Worm (Caenorhabditis elegans) whole organism, mixed stage, embryonic: Measurements from ENCODE around the gene fbxa-218.
A peak's percentile ranks its signal among the peaks of the same experiment; 100 is the strongest.

Experiments used
- M03D4.4 ChIP-seq: sonication (generic microtip); optimal IDR thresholded peaks from 2 replicates; lab custom pipeline; 2017; ENCODE audit warnings: mild to moderate bottlenecking, missing genetic modification characterization, missing compliant biosample characterization
- bed-3 ChIP-seq: fragments of 200-800 bp; sonication (Bioruptor generic); optimal IDR thresholded peaks from 3 replicates; lab custom pipeline; 2018; ENCODE audit warnings: mild to moderate bottlenecking, missing genetic modification characterization, moderate library complexity, missing compliant biosample characterization
- blmp-1 ChIP-seq: fragments of 150-350 bp; optimal IDR thresholded peaks from 2 replicates; lab custom pipeline; 2014; ENCODE audit warnings: missing biosample characterization, missing genetic modification characterization
- ceh-43 ChIP-seq: fragments of 200-800 bp; sonication (Bioruptor generic); optimal IDR thresholded peaks from 2 replicates; lab custom pipeline; 2018; ENCODE audit warnings: mild to moderate bottlenecking, missing genetic modification characterization, moderate library complexity, missing compliant biosample characterization
- ceh-83 ChIP-seq: fragments of 200-800 bp; sonication (Bioruptor generic); optimal IDR thresholded peaks from 2 replicates; lab custom pipeline; 2018; ENCODE audit warnings: mild to moderate bottlenecking, missing genetic modification characterization, missing compliant biosample characterization
- ces-1 ChIP-seq: fragments of 150-350 bp; optimal IDR thresholded peaks from 2 replicates; lab custom pipeline; 2014; ENCODE audit warnings: missing biosample characterization, missing genetic modification reagents, missing genetic modification characterization
- cnd-1 ChIP-seq: fragments of 200-800 bp; sonication (Bioruptor generic); optimal IDR thresholded peaks from 2 replicates; lab custom pipeline; 2018; ENCODE audit warnings: mild to moderate bottlenecking, missing genetic modification characterization, missing compliant biosample characterization
- drap-1 ChIP-seq: fragments of 200-800 bp; sonication (Bioruptor generic); optimal IDR thresholded peaks from 3 replicates; lab custom pipeline; 2018; ENCODE audit warnings: mild to moderate bottlenecking, missing genetic modification characterization, missing compliant biosample characterization
- elt-1 ChIP-seq: sonication (generic microtip); optimal IDR thresholded peaks from 2 replicates; lab custom pipeline; 2017; ENCODE audit warnings: missing genetic modification characterization, mild to moderate bottlenecking, missing compliant biosample characterization, antibody characterized with exemption, moderate library complexity, borderline replicate concordance; ENCODE audit not compliant: insufficient read depth
- elt-3 ChIP-seq: fragments of 150-350 bp; optimal IDR thresholded peaks from 2 replicates; lab custom pipeline; 2014; ENCODE audit warnings: missing biosample characterization, missing genetic modification characterization
- flh-1 ChIP-seq: fragments of 200-800 bp; sonication (Bioruptor generic); optimal IDR thresholded peaks from 2 replicates; lab custom pipeline; 2018; ENCODE audit warnings: mild to moderate bottlenecking, missing genetic modification characterization, moderate library complexity, missing compliant biosample characterization
- ham-2 ChIP-seq: fragments of 200-800 bp; sonication (Bioruptor generic); optimal IDR thresholded peaks from 2 replicates; lab custom pipeline; 2018; ENCODE audit warnings: mild to moderate bottlenecking, missing genetic modification characterization, missing compliant biosample characterization
- hlh-1 ChIP-seq: fragments of 150-350 bp; optimal IDR thresholded peaks from 2 replicates; lab custom pipeline; 2014; ENCODE audit warnings: missing biosample characterization, missing genetic modification reagents, missing genetic modification characterization
- lin-13 ChIP-seq: fragments of 150-350 bp; optimal IDR thresholded peaks from 2 replicates; lab custom pipeline; 2014; ENCODE audit warnings: missing biosample characterization, missing genetic modification characterization
- lin-32 ChIP-seq: fragments of 200-800 bp; sonication (Bioruptor generic); optimal IDR thresholded peaks from 2 replicates; lab custom pipeline; 2018; ENCODE audit warnings: mild to moderate bottlenecking, missing genetic modification characterization, missing compliant biosample characterization
- lsy-2 ChIP-seq: fragments of 150-350 bp; optimal IDR thresholded peaks from 2 replicates; lab custom pipeline; 2014; ENCODE audit warnings: missing biosample characterization, missing genetic modification characterization
- mab-5 ChIP-seq: fragments of 150-350 bp; optimal IDR thresholded peaks from 2 replicates; lab custom pipeline; 2014; ENCODE audit warnings: missing biosample characterization, missing genetic modification characterization
- mep-1 ChIP-seq: fragments of 150-350 bp; optimal IDR thresholded peaks from 2 replicates; lab custom pipeline; 2017; ENCODE audit warnings: missing biosample characterization, missing genetic modification reagents, missing genetic modification characterization, inconsistent platforms
- mls-2 ChIP-seq: sonication (generic microtip); optimal IDR thresholded peaks from 2 replicates; lab custom pipeline; 2016; ENCODE audit warnings: mild to moderate bottlenecking, missing genetic modification characterization, moderate library complexity, missing compliant biosample characterization
- nhr-12 ChIP-seq: fragments of 150-350 bp; optimal IDR thresholded peaks from 2 replicates; lab custom pipeline; 2014; ENCODE audit warnings: missing biosample characterization, missing genetic modification characterization
- nhr-2 ChIP-seq: fragments of 150-350 bp; optimal IDR thresholded peaks from 2 replicates; lab custom pipeline; 2014; ENCODE audit warnings: missing biosample characterization, missing genetic modification characterization
- nhr-237 ChIP-seq: fragments of 150-350 bp; optimal IDR thresholded peaks from 2 replicates; lab custom pipeline; 2014; ENCODE audit warnings: missing biosample characterization, missing genetic modification characterization
- nhr-76 ChIP-seq: sonication (generic microtip); optimal IDR thresholded peaks from 2 replicates; lab custom pipeline; 2017; ENCODE audit warnings: missing biosample characterization, missing genetic modification characterization
- sem-2 ChIP-seq: fragments of 200-800 bp; sonication (Bioruptor generic); optimal IDR thresholded peaks from 2 replicates; lab custom pipeline; 2018; ENCODE audit warnings: mild to moderate bottlenecking, missing genetic modification characterization, missing compliant biosample characterization
- snpc-4 ChIP-seq: fragments of 150-350 bp; optimal IDR thresholded peaks from 2 replicates; lab custom pipeline; 2014; ENCODE audit warnings: missing biosample characterization, missing genetic modification characterization
- sptf-1 ChIP-seq: sonication (generic microtip); optimal IDR thresholded peaks from 2 replicates; lab custom pipeline; 2017; ENCODE audit warnings: mild to moderate bottlenecking, missing genetic modification characterization, moderate library complexity, missing compliant biosample characterization
- tbx-8 ChIP-seq: fragments of 200-800 bp; sonication (Bioruptor generic); optimal IDR thresholded peaks from 2 replicates; lab custom pipeline; 2018; ENCODE audit warnings: mild to moderate bottlenecking, missing genetic modification characterization, moderate library complexity, missing compliant biosample characterization
- unc-120 ChIP-seq: sonication (generic microtip); optimal IDR thresholded peaks from 2 replicates; lab custom pipeline; 2017; ENCODE audit warnings: missing genetic modification characterization, missing compliant biosample characterization; ENCODE audit not compliant: poor library complexity, severe bottlenecking
- unc-39 ChIP-seq: fragments of 150-350 bp; optimal IDR thresholded peaks from 2 replicates; lab custom pipeline; 2014; ENCODE audit warnings: missing biosample characterization, missing genetic modification characterization
- unc-62 ChIP-seq: fragments of 150-350 bp; optimal IDR thresholded peaks from 2 replicates; lab custom pipeline; 2014; ENCODE audit warnings: missing biosample characterization, missing genetic modification reagents, missing genetic modification characterization
- zip-8 ChIP-seq: fragments of 150-350 bp; optimal IDR thresholded peaks from 2 replicates; lab custom pipeline; 2014; ENCODE audit warnings: missing biosample characterization, missing genetic modification characterization
- ztf-11 ChIP-seq: fragments of 150-350 bp; optimal IDR thresholded peaks from 2 replicates; lab custom pipeline; 2014; ENCODE audit warnings: missing biosample characterization, missing genetic modification characterization

Gene fbxa-218

DNA sequence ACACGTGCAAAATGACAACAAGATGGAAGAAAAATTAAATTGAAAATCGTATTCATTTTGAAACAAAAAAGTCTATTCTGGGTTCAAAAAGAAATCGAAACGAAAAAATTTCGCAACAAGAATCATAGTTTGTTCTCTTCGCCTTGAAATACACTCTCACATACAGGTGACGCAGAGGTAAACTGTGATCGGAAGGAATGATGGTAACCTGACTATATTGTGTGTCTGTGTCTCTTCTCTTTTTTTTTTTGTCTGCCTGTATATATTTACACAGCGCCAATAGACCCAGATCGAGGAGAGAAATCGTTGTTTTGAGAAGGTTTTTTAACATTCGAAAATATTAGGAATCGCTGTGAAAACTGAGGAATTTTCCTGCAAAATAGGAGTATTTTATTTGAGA is 12.2 kb upstream of the fbxa-218 start:
- no peak for TF ChIP-seq elt-3 (tag; lab: Kevin White, UChicago)
- no peak for TF ChIP-seq lsy-2 (tag; lab: Kevin White, UChicago)
- no peak for TF ChIP-seq ceh-83 (GFP tag; lab: Kevin White, UChicago)
- no peak for TF ChIP-seq snpc-4 (tag; lab: Kevin White, UChicago)
- TF ChIP-seq sptf-1 (tag; lab: Kevin White, UChicago): no peak
- no peak for TF ChIP-seq sem-2
- no peak for TF ChIP-seq ham-2 (GFP tag; lab: Kevin White, UChicago)
- no peak for TF ChIP-seq hlh-1 (tag; lab: Kevin White, UChicago)
- TF ChIP-seq blmp-1 (tag; lab: Kevin White, UChicago): no peak
- TF ChIP-seq tbx-8 (GFP tag; lab: Kevin White, UChicago): no peak
- no peak for TF ChIP-seq ceh-43 (GFP tag; lab: Kevin White, UChicago)

ce11 chrIII:12424663-12425062 is 11.7 kb upstream of the fbxa-218 start:
- no peak for TF ChIP-seq unc-39
- TF ChIP-seq elt-1 (tag; lab: Kevin White, UChicago): no peak
- TF ChIP-seq hlh-1 (tag; lab: Kevin White, UChicago): no peak
- TF ChIP-seq snpc-4 (tag; lab: Kevin White, UChicago): no peak
- no peak for TF ChIP-seq lin-13 (tag; lab: Kevin White, UChicago)
- TF ChIP-seq flh-1 (GFP tag; lab: Kevin White, UChicago): no peak
- no peak for TF ChIP-seq ceh-43 (GFP tag; lab: Kevin White, UChicago)
- no peak for TF ChIP-seq tbx-8 (GFP tag; lab: Kevin White, UChicago)
- no peak for TF ChIP-seq blmp-1 (tag; lab: Kevin White, UChicago)

DNA sequence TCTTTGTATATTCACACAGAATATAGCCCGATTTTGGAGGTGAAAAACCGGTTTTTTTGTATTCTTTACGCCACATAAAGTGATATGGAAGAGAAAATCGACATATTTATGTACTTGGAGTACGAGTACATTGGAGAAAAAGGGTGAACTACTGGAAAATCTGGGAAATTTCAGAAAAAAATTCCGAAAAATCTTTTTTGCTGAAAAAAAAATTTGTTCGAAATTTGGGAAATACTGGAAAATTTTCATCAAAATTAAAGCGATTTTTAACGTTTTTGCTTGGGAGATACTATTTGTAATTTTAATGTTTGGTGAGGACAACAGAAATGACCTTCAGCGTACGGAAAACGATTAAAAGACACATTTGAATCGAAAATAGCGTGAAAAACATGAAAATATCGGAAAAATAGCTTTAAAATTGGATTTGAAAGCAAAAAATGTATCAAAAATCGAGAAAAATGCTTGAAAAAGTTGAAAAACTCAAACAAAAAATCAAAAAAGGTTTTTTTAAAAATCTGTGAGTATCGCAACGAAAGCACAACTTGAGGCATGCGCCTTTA is 10.4 kb upstream of the fbxa-218 start:
- TF ChIP-seq unc-120 (no peak), mab-5 (tag; lab: Kevin White, UChicago) (no peak), ztf-11 (tag; lab: Kevin White, UChicago) (no peak), blmp-1 (tag; lab: Kevin White, UChicago) (no peak), bed-3 (no peak), sptf-1 (tag; lab: Kevin White, UChicago) (no peak), cnd-1 (tag; lab: Kevin White, UChicago) (no peak), lin-32 (GFP tag; lab: Kevin White, UChicago) (no peak), zip-8 (tag; lab: Kevin White, UChicago) (no peak), M03D4.4 (no peak), drap-1 (no peak), nhr-12 (tag; lab: Kevin White, UChicago) (no peak), ces-1 (GFP tag; lab: Kevin White, UChicago) (no peak), lin-13 (tag; lab: Kevin White, UChicago) (no peak), unc-62 (GFP tag; lab: Kevin White, UChicago) (no peak), unc-39 (no peak), sem-2 (no peak), snpc-4 (tag; lab: Kevin White, UChicago) (no peak), flh-1 (GFP tag; lab: Kevin White, UChicago) (no peak), ham-2 (GFP tag; lab: Kevin White, UChicago) (no peak)

DNA sequence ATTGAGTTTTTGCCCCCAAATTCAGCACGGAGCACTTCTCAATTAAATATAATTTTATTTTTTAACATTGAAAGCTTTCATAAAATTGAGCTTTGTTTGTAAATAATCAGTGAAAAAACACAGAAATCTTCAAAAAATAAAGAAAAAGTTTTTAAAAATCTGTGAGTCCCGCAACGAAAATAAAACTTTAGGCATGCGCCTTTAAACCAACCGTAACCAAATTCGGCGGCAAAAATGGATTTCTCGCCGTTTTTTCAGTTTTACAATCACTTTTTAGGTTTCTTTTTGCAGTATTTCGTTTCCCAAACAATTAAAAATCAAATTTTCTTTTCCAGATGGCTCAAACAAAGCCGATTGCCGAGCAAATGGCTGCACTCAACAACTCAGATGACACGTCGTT is 9.8 kb upstream of the fbxa-218 start, which contains the start of gene pie-1:
pie-1 (plus strand) TSS at position 336 of the 400 bp plus-strand sequence.
- TF ChIP-seq blmp-1 (tag; lab: Kevin White, UChicago) (no peak), elt-1 (tag; lab: Kevin White, UChicago) (peak; percentile 36), mep-1 (tag; lab: Kevin White, UChicago) (no peak), nhr-76 (tag; lab: Kevin White, UChicago) (no peak)

ce11 chrIII:12427527-12428263 is 8.6 kb upstream of the fbxa-218 start:
- TF ChIP-seq zip-8 (tag; lab: Kevin White, UChicago) (no peak), nhr-12 (tag; lab: Kevin White, UChicago) (no peak), tbx-8 (GFP tag; lab: Kevin White, UChicago) (no peak), nhr-237 (tag; lab: Kevin White, UChicago) (no peak), mep-1 (tag; lab: Kevin White, UChicago) (no peak), nhr-2 (tag; lab: Kevin White, UChicago) (no peak), mls-2 (no peak), lin-32 (GFP tag; lab: Kevin White, UChicago) (no peak)
- TF ChIP-seq, all 35 proteins: peak for 0
